Fruit fly (Drosophila melanogaster): ENCODE measurements around the gene CG5746.

CG5746 gene

DNA sequence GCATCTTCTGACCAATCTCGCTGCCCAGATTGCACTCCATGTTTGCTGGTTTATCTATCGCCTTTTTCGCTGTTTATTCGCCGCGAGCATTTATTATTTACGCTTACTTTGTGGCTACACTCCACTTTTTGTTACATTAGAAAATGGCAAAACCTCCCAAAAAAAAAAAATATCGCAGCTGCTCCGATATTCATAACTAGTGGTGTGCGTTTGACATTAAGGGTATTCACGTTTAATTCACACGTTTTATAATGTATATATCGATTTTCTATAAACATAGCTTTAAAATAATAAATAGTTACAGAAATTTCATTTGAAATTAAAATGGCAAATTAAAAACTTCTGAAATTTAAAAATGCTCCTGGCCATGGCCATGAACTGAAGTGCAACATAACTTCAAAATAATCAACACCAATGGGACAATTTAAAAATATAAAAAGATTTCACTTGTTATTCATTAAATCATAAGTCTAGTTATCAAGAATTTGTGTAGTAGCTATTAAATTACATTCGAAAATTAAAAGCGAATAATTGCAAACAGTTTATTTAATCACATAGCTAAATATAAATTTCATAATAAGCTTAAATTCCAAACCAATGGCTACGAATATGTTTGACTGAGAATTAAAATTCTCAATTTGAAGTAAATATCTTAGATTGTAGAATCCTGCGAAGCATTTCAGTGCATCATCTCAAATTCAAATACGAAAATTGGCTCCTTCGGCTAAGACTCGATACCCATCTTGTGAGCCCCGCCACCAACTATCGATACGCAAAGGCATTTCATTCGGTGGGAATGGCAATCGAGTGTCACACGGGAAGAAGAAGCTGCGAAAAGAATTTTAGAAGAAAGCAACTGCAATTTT lies 30.1 kb downstream of the CG5746 start, which contains the start of the genes Nab2 and BRWD3 (continued):
- peak; percentile 27 for TF ChIP-seq HmgD (GFP tag; optimal IDR thresholded peaks at IDR 0.05)
- peak; percentile 28 for TF ChIP-seq zen (tag; optimal IDR thresholded peaks at IDR 0.05)
- 0 out of 2 replicates have a peak, but pooled peaks have one; percentile 24 for TF ChIP-seq ttk (GFP tag; IDR thresholded peaks at IDR 0.05)
- peak; percentile 67; the same call in 3 of the 4 replicates for TF ChIP-seq Dll (GFP tag; IDR thresholded peaks at IDR 0.05; ENCODE audit: partially characterized antibody)
- peak; percentile 24; the same call in 1 of the 3 replicates for TF ChIP-seq Aef1 (GFP tag; IDR thresholded peaks at IDR 0.05)
- no peak for TF ChIP-seq CG1832 (GFP tag; optimal IDR thresholded peaks at IDR 0.05)
- TF ChIP-seq CG7839 (tag; optimal IDR thresholded peaks at IDR 0.05) = no peak
- TF ChIP-seq esg (GFP tag; conservative IDR thresholded peaks at IDR 0.05) = no peak; the same call in 1 of the 2 replicates
- no peak for TF ChIP-seq sr (GFP tag; IDR thresholded peaks at IDR 0.05)
- no peak for TF ChIP-seq seq (GFP tag; IDR thresholded peaks at IDR 0.05)
- TF ChIP-seq CG17912 (GFP tag; optimal IDR thresholded peaks at IDR 0.05) = no peak
- peak; percentile 70 for TF ChIP-seq row (GFP tag; IDR thresholded peaks at IDR 0.05)
- no peak for TF ChIP-seq CG3838 (GFP tag; optimal IDR thresholded peaks at IDR 0.05)
- no peak for TF ChIP-seq pros (GFP tag; optimal IDR thresholded peaks at IDR 0.05)
- TF ChIP-seq tap (tag; optimal IDR thresholded peaks at IDR 0.05) = no peak
- TF ChIP-seq maf-S (GFP tag; optimal IDR thresholded peaks at IDR 0.05) = no peak
- no peak for TF ChIP-seq CG18011 (GFP tag; optimal IDR thresholded peaks at IDR 0.05)
- TF ChIP-seq hth (optimal IDR thresholded peaks at IDR 0.05) = no peak
- TF ChIP-seq CG1603 (tag; optimal IDR thresholded peaks at IDR 0.05) = no peak
- TF ChIP-seq CG31365 (tag; optimal IDR thresholded peaks at IDR 0.05) = no peak
- peak; percentile 64 for TF ChIP-seq CG9727 (GFP tag; optimal IDR thresholded peaks at IDR 0.05)
- no peak for TF ChIP-seq Elba2 (GFP tag; optimal IDR thresholded peaks at IDR 0.05)
- TF ChIP-seq CG16815 (GFP tag; optimal IDR thresholded peaks at IDR 0.05) = peak; percentile 38
- no peak for TF ChIP-seq cwo (GFP tag; optimal IDR thresholded peaks at IDR 0.05)
- no peak for TF ChIP-seq ab (GFP tag; optimal IDR thresholded peaks at IDR 0.05)
- TF ChIP-seq Ets65A (GFP tag) = peak; percentile 84
- no peak for TF ChIP-seq tna (GFP tag; IDR thresholded peaks at IDR 0.05; ENCODE audit: partially characterized antibody)
- TF ChIP-seq CG8924 (tag; optimal IDR thresholded peaks at IDR 0.05) = peak; percentile 42
- TF ChIP-seq schlank (tag; optimal IDR thresholded peaks at IDR 0.05) = no peak
- TF ChIP-seq CG8478 (optimal IDR thresholded peaks at IDR 0.05) = no peak
- TF ChIP-seq sima (GFP tag; optimal IDR thresholded peaks at IDR 0.05) = no peak
- TF ChIP-seq CG9797 (GFP tag; optimal IDR thresholded peaks at IDR 0.05) = peak; percentile 4
- TF ChIP-seq CG31224 (GFP tag; IDR thresholded peaks at IDR 0.05) = no peak
- no peak for TF ChIP-seq dan (GFP tag; IDR thresholded peaks at IDR 0.05)
- TF ChIP-seq insv (GFP tag; optimal IDR thresholded peaks at IDR 0.05) = no peak
- TF ChIP-seq D (optimal IDR thresholded peaks at IDR 0.05) = no peak
- no peak for TF ChIP-seq D (GFP tag; optimal IDR thresholded peaks at IDR 0.05)
- no peak for TF ChIP-seq en (GFP tag; optimal IDR thresholded peaks at IDR 0.05)
- no peak for TF ChIP-seq Hand (GFP tag; optimal IDR thresholded peaks at IDR 0.05)
- peak; percentile 71 for TF ChIP-seq CG16813 (GFP tag; IDR thresholded peaks at IDR 0.05; ENCODE audit: partially characterized antibody)
- peak in 1 of 2 experiments; percentile 24 for TF ChIP-seq crp (GFP tag; optimal IDR thresholded peaks at IDR 0.05)
- TF ChIP-seq CG2202 (tag; optimal IDR thresholded peaks at IDR 0.05) = no peak
- peak; percentile 49; the same call in 1 of the 3 replicates for TF ChIP-seq zen2 (GFP tag; IDR thresholded peaks at IDR 0.05; ENCODE audit: partially characterized antibody)
- TF ChIP-seq sqz (GFP tag; optimal IDR thresholded peaks at IDR 0.05) = peak; percentile 50
